Worm (Caenorhabditis elegans) whole organism, late embryonic: Measurements from ENCODE around the gene sulp-7.

ENCODE experiments used
- K02D7.2 ChIP-seq: sonication (generic microtip); optimal IDR thresholded peaks from 2 replicates; lab custom pipeline; 2017; ENCODE audit warnings: mild to moderate bottlenecking, missing genetic modification characterization, missing compliant biosample characterization
- K09A11.1 ChIP-seq: sonication (generic microtip); optimal IDR thresholded peaks from 2 replicates; lab custom pipeline; 2017; ENCODE audit warnings: antibody characterized with exemption, mild to moderate bottlenecking, missing genetic modification characterization, missing compliant biosample characterization; ENCODE audit not compliant: insufficient read depth
- T23F11.4 ChIP-seq: fragments of 200-800 bp; sonication (Bioruptor generic); optimal IDR thresholded peaks from 2 replicates; lab custom pipeline; 2018; ENCODE audit warnings: mild to moderate bottlenecking, missing genetic modification characterization, missing compliant biosample characterization
- ahr-1 ChIP-seq: sonication (generic microtip); optimal IDR thresholded peaks from 2 replicates; lab custom pipeline; 2016; ENCODE audit warnings: missing genetic modification characterization, missing compliant biosample characterization
- ceh-18 ChIP-seq: sonication (generic microtip); optimal IDR thresholded peaks from 2 replicates; lab custom pipeline; 2016; ENCODE audit warnings: missing genetic modification characterization, missing compliant biosample characterization
- ceh-24 ChIP-seq: sonication (generic microtip); optimal IDR thresholded peaks from 2 replicates; lab custom pipeline; 2016; ENCODE audit warnings: mild to moderate bottlenecking, missing genetic modification characterization, missing compliant biosample characterization
- ceh-30 ChIP-seq: fragments of 150-350 bp; optimal IDR thresholded peaks from 2 replicates; lab custom pipeline; 2014; ENCODE audit warnings: missing biosample characterization, missing genetic modification characterization
- ceh-34 ChIP-seq: sonication (generic microtip); optimal IDR thresholded peaks from 2 replicates; lab custom pipeline; 2016; ENCODE audit warnings: mild to moderate bottlenecking, missing genetic modification characterization, missing compliant biosample characterization
- ceh-45 ChIP-seq: fragments of 200-800 bp; sonication (Bioruptor generic); IDR thresholded peaks from 2 replicates; pipeline ENCODE4 v1.3.6; 2022; ENCODE audit warnings: missing genetic modification reagents, missing genetic modification characterization, missing compliant biosample characterization
- ceh-48 ChIP-seq: sonication (generic microtip); optimal IDR thresholded peaks from 2 replicates; lab custom pipeline; 2016; ENCODE audit warnings: missing genetic modification characterization, inconsistent platforms, missing compliant biosample characterization
- ceh-6 ChIP-seq: fragments of 200-800 bp; sonication (Bioruptor generic); optimal IDR thresholded peaks from 2 replicates; lab custom pipeline; 2018; ENCODE audit warnings: mild to moderate bottlenecking, missing genetic modification characterization, missing compliant biosample characterization
- ceh-9 ChIP-seq: sonication (generic microtip); optimal IDR thresholded peaks from 2 replicates; lab custom pipeline; 2016; ENCODE audit warnings: mild to moderate bottlenecking, missing genetic modification characterization, inconsistent platforms, missing compliant biosample characterization
- che-1 ChIP-seq: sonication (generic microtip); optimal IDR thresholded peaks from 2 replicates; lab custom pipeline; 2016; ENCODE audit warnings: mild to moderate bottlenecking, missing genetic modification characterization, missing compliant biosample characterization
- dmd-4 ChIP-seq: sonication (generic microtip); optimal IDR thresholded peaks from 2 replicates; lab custom pipeline; 2016; ENCODE audit warnings: borderline replicate concordance, missing genetic modification characterization, missing compliant biosample characterization
- elt-4 ChIP-seq: sonication (generic microtip); optimal IDR thresholded peaks from 2 replicates; lab custom pipeline; 2016; ENCODE audit warnings: missing genetic modification characterization, missing compliant biosample characterization
- ets-4 ChIP-seq: sonication (generic microtip); optimal IDR thresholded peaks from 2 replicates; lab custom pipeline; 2016; ENCODE audit warnings: missing genetic modification characterization, missing compliant biosample characterization
- eyg-1 ChIP-seq: sonication (generic microtip); optimal IDR thresholded peaks from 2 replicates; lab custom pipeline; 2016; ENCODE audit warnings: missing genotype, missing genetic modification characterization, missing compliant biosample characterization
- fax-1 ChIP-seq: sonication (generic microtip); optimal IDR thresholded peaks from 2 replicates; lab custom pipeline; 2016; ENCODE audit warnings: missing genotype, missing genetic modification characterization, missing compliant biosample characterization
- fkh-10 ChIP-seq: fragments of 150-350 bp; optimal IDR thresholded peaks from 2 replicates; lab custom pipeline; 2014; ENCODE audit warnings: missing biosample characterization, missing genetic modification reagents, missing genetic modification characterization
- fkh-6 ChIP-seq: sonication (generic microtip); optimal IDR thresholded peaks from 2 replicates; lab custom pipeline; 2016; ENCODE audit warnings: missing genetic modification characterization, missing compliant biosample characterization
- gmeb-2 ChIP-seq: sonication (generic microtip); optimal IDR thresholded peaks from 2 replicates; lab custom pipeline; 2016; ENCODE audit warnings: missing genetic modification characterization, inconsistent platforms, missing compliant biosample characterization
- hlh-8 ChIP-seq: sonication (generic microtip); optimal IDR thresholded peaks from 2 replicates; lab custom pipeline; 2016; ENCODE audit warnings: missing genotype, missing genetic modification characterization, missing compliant biosample characterization
- lim-6 ChIP-seq: sonication (generic microtip); optimal IDR thresholded peaks from 2 replicates; lab custom pipeline; 2016; ENCODE audit warnings: missing genetic modification characterization, missing compliant biosample characterization
- nfya-1 ChIP-seq: sonication (generic microtip); optimal IDR thresholded peaks from 2 replicates; lab custom pipeline; 2017; ENCODE audit warnings: missing genetic modification characterization, mild to moderate bottlenecking, missing compliant biosample characterization, antibody characterized with exemption, moderate library complexity
- nhr-11 ChIP-seq: fragments of 150-350 bp; optimal IDR thresholded peaks from 2 replicates; lab custom pipeline; 2014; ENCODE audit warnings: missing biosample characterization, missing genetic modification characterization
- nhr-232 ChIP-seq: sonication (generic microtip); optimal IDR thresholded peaks from 2 replicates; lab custom pipeline; 2016; ENCODE audit warnings: missing genetic modification characterization, missing compliant biosample characterization
- npax-4 ChIP-seq: sonication (generic microtip); optimal IDR thresholded peaks from 2 replicates; lab custom pipeline; 2016; ENCODE audit warnings: missing genetic modification characterization, missing compliant biosample characterization
- pqm-1 ChIP-seq: sonication (generic microtip); optimal IDR thresholded peaks from 2 replicates; lab custom pipeline; 2016; ENCODE audit warnings: missing genetic modification characterization, missing compliant biosample characterization
- pros-1 ChIP-seq: fragments of 150-350 bp; optimal IDR thresholded peaks from 2 replicates; lab custom pipeline; 2014; ENCODE audit warnings: missing biosample characterization, missing genetic modification reagents, missing genetic modification characterization
- rnt-1 ChIP-seq: sonication (generic microtip); optimal IDR thresholded peaks from 2 replicates; lab custom pipeline; 2016; ENCODE audit warnings: missing genetic modification characterization, missing compliant biosample characterization
- sox-4 ChIP-seq: sonication (generic microtip); optimal IDR thresholded peaks from 2 replicates; lab custom pipeline; 2017; ENCODE audit warnings: mild to moderate bottlenecking, missing genetic modification characterization, inconsistent platforms, missing compliant biosample characterization
- tbx-7 ChIP-seq: sonication (generic microtip); optimal IDR thresholded peaks from 2 replicates; lab custom pipeline; 2016; ENCODE audit warnings: missing genotype, missing genetic modification characterization, missing compliant biosample characterization
- unc-3 ChIP-seq, 2 experiments: fragments of 200-800 bp in 1 of 2; sonication (Bioruptor generic) in 1 of 2; sonication (generic microtip) in 1 of 2; conservative IDR thresholded peaks in 1 of 2; optimal IDR thresholded peaks in 1 of 2; 2 replicates each; pipeline versions ENCODE4 v1.3.6 to Lab custom; 2016 to 2022; ENCODE audit warnings: missing compliant biosample characterization in 2 of 2, missing genetic modification characterization in 2 of 2, missing genetic modification reagents in 1 of 2
- unc-42 ChIP-seq: sonication (generic microtip); optimal IDR thresholded peaks from 2 replicates; lab custom pipeline; 2016; ENCODE audit warnings: missing genotype, missing genetic modification characterization, missing compliant biosample characterization
- unc-55 ChIP-seq: sonication (generic microtip); optimal IDR thresholded peaks from 2 replicates; lab custom pipeline; 2017; ENCODE audit warnings: missing biosample characterization, missing genetic modification reagents, missing genetic modification characterization
- unc-86 ChIP-seq: sonication (generic microtip); optimal IDR thresholded peaks from 2 replicates; lab custom pipeline; 2016; ENCODE audit warnings: missing genetic modification characterization, missing compliant biosample characterization
- ztf-16 ChIP-seq: sonication (generic microtip); optimal IDR thresholded peaks from 2 replicates; lab custom pipeline; 2017; ENCODE audit warnings: missing genetic modification characterization, missing compliant biosample characterization

sulp-7 gene

ce11 chrX:11073358-11073757 lies 7.1 kb upstream of the sulp-7 start, which contains the start of gene W04G3.5:
Gene W04G3.5 (plus strand): TSS chrX:11073658.
- TF ChIP-seq ets-4 (no peak), lim-6 (no peak), npax-4 (tag; lab: Kevin White, UChicago) (no peak)

ce11 chrX:11076491-11076890 lies 4.0 kb upstream of the sulp-7 start, which contains the start of gene W04G3.12:
Gene W04G3.12 (minus strand): TSS chrX:11076801.
- TF ChIP-seq ceh-18 (tag; lab: Kevin White, UChicago) (no peak), fkh-10 (no peak), ztf-16 (no peak), fax-1 (no peak), dmd-4 (no peak), pqm-1 (no peak), ceh-6 (no peak), tbx-7 (no peak), fkh-6 (tag; lab: Kevin White, UChicago) (no peak)

ce11 chrX:11078150-11078549 lies 2.3 kb upstream of the sulp-7 start, which contains the start of gene W04G3.10:
Gene W04G3.10 (minus strand): TSS chrX:11078250.
- no peak for TF ChIP-seq ceh-6
- TF ChIP-seq ceh-48 = no peak
- TF ChIP-seq, all 69 proteins: peak for 0

ce11 chrX:11079667-11080066 lies 811 bp upstream of the sulp-7 start, which contains the start of gene W04G3.13:
Gene W04G3.13 (minus strand): TSS chrX:11079767.
- TF ChIP-seq ahr-1 (tag; lab: Kevin White, UChicago) (no peak), unc-55 (GFP tag; lab: Kevin White, UChicago) (no peak), K09A11.1 (no peak), unc-42 (tag; lab: Kevin White, UChicago) (no peak), rnt-1 (tag; lab: Kevin White, UChicago) (no peak), K02D7.2 (tag; lab: Kevin White, UChicago) (no peak), ceh-34 (tag; lab: Kevin White, UChicago) (no peak), ceh-24 (tag; lab: Kevin White, UChicago) (no peak), nhr-232 (tag; lab: Kevin White, UChicago) (no peak), gmeb-2 (tag; lab: Kevin White, UChicago) (no peak), dmd-4 (no peak), elt-4 (tag; lab: Kevin White, UChicago) (no peak), sox-4 (tag; lab: Kevin White, UChicago) (no peak), T23F11.4 (no peak), eyg-1 (tag; lab: Kevin White, UChicago) (no peak), hlh-8 (tag; lab: Kevin White, UChicago) (no peak), ceh-9 (tag; lab: Kevin White, UChicago) (no peak), unc-3 (GFP tag; conservative IDR thresholded peaks at IDR 0.05; lab: Robert Waterston, UW) (no peak), unc-3 (tag; optimal IDR thresholded peaks at IDR 0.05; lab: Kevin White, UChicago) (no peak), nhr-11 (tag; lab: Kevin White, UChicago) (no peak)
- TF ChIP-seq, all 69 proteins: peak for 0

- TF ChIP-seq pqm-1 (no peak), unc-86 (tag; lab: Kevin White, UChicago) (no peak), ceh-6 (no peak), ceh-30 (tag; lab: Kevin White, UChicago) (no peak), ceh-9 (tag; lab: Kevin White, UChicago) (no peak), nfya-1 (tag; lab: Kevin White, UChicago) (no peak), K09A11.1 (no peak), sox-4 (tag; lab: Kevin White, UChicago) (no peak), pros-1 (tag; lab: Kevin White, UChicago) (no peak), ceh-18 (tag; lab: Kevin White, UChicago) (no peak), lim-6 (no peak), fax-1 (no peak), ceh-45 (no peak), unc-42 (tag; lab: Kevin White, UChicago) (no peak), che-1 (tag; lab: Kevin White, UChicago) (no peak)
- TF ChIP-seq, all 69 proteins: peak for 0
These were observed 4.7 kb downstream of the sulp-7 start, which contains the start of gene W04G3.7 for ce11 chrX:11085162-11085561. Gene W04G3.7 (minus strand): TSS chrX:11085262.
